Fruit fly (Drosophila melanogaster) whole organism, pupa: ENCODE data around the gene CG7246.

Source experiments
- CG12605 ChIP-seq: fragments of 200-800 bp; sonication (Bioruptor generic); IDR thresholded peaks from 2 replicates; pipeline ENCODE4 v1.3.6; 2022; ENCODE audit warnings: missing biosample characterization, missing genetic modification characterization
- CG13204 ChIP-seq: fragments of 200-800 bp; sonication (Bioruptor generic); optimal IDR thresholded peaks from 2 replicates; lab custom pipeline; 2018; ENCODE audit warnings: missing biosample characterization, mild to moderate bottlenecking, missing genetic modification characterization, moderate library complexity
- CG14655 ChIP-seq: fragments of 200-800 bp; sonication (Bioruptor generic); optimal IDR thresholded peaks from 3 replicates; lab custom pipeline; 2017; ENCODE audit warnings: mild to moderate bottlenecking, missing biosample characterization, missing genetic modification reagents, missing genetic modification characterization
- CG32121 ChIP-seq: fragments of 200-800 bp; sonication (Bioruptor generic); IDR thresholded peaks from 2 replicates; pipeline ENCODE4 v1.3.6; 2022; ENCODE audit warnings: missing biosample characterization, missing genetic modification characterization
- CG34367 ChIP-seq: fragments of 200-800 bp; sonication (Bioruptor generic); optimal IDR thresholded peaks from 2 replicates; lab custom pipeline; 2018; ENCODE audit warnings: missing biosample characterization, mild to moderate bottlenecking, missing genetic modification characterization
- CG4496 ChIP-seq: fragments of 200-800 bp; sonication (Bioruptor generic); IDR thresholded peaks from 3 replicates; pipeline ENCODE4 v1.3.6; 2022; ENCODE audit warnings: missing biosample characterization, missing genetic modification characterization
- CG9948 ChIP-seq: fragments of 200-800 bp; sonication (Bioruptor generic); optimal IDR thresholded peaks from 2 replicates; lab custom pipeline; 2018; ENCODE audit warnings: missing biosample characterization, mild to moderate bottlenecking, missing genetic modification characterization, moderate library complexity
- D1 ChIP-seq: fragments of 200-800 bp; sonication (Bioruptor generic); optimal IDR thresholded peaks from 2 replicates; lab custom pipeline; 2018; ENCODE audit warnings: missing biosample characterization, mild to moderate bottlenecking, missing genetic modification characterization, moderate library complexity
- EcR ChIP-seq: fragments of 200-800 bp; sonication (Bioruptor generic); optimal IDR thresholded peaks from 3 replicates; lab custom pipeline; 2019; ENCODE audit warnings: missing biosample characterization, missing genetic modification characterization, mild to moderate bottlenecking, moderate library complexity, missing genetic modification reagents
- Ets98B ChIP-seq: fragments of 200-800 bp; sonication (Bioruptor generic); IDR thresholded peaks from 2 replicates; pipeline ENCODE4 v1.3.6; 2022; ENCODE audit warnings: missing biosample characterization, missing genetic modification characterization
- Pif1B ChIP-seq: fragments of 200-800 bp; sonication (Bioruptor generic); optimal IDR thresholded peaks from 3 replicates; lab custom pipeline; 2016; ENCODE audit warnings: missing biosample characterization, missing genetic modification characterization
- Snoo ChIP-seq: fragments of 200-800 bp; sonication (Bioruptor generic); optimal IDR thresholded peaks from 3 replicates; lab custom pipeline; 2017; ENCODE audit warnings: missing biosample characterization, mild to moderate bottlenecking, missing genetic modification characterization, inconsistent platforms
- fd96Ca ChIP-seq: fragments of 200-800 bp; sonication (Bioruptor generic); IDR thresholded peaks from 3 replicates; pipeline ENCODE4 v1.3.6; 2022; ENCODE audit warnings: missing biosample characterization, missing genetic modification characterization
- rn ChIP-seq: fragments of 200-800 bp; sonication (Bioruptor generic); IDR thresholded peaks from 2 replicates; pipeline ENCODE4 v1.3.6; 2022; ENCODE audit warnings: missing biosample characterization, missing genetic modification characterization

- TF ChIP-seq Snoo (no peak), fd96Ca (GFP tag; lab: Robert Waterston, UW) (no peak), EcR (GFP tag; lab: Kevin White, UChicago) (no peak), CG12605 (GFP tag; lab: Robert Waterston, UW) (no peak), CG32121 (GFP tag; lab: Robert Waterston, UW) (no peak), CG34367 (tag; lab: Kevin White, UChicago) (no peak), CG9948 (tag; lab: Kevin White, UChicago) (no peak), CG4496 (GFP tag; lab: Robert Waterston, UW) (no peak), Ets98B (GFP tag; lab: Robert Waterston, UW) (no peak), rn (GFP tag; lab: Robert Waterston, UW) (no peak), CG13204 (GFP tag; lab: Kevin White, UChicago) (no peak), CG14655 (GFP tag; lab: Kevin White, UChicago) (no peak), Pif1B (GFP tag; lab: Kevin White, UChicago) (no peak), D1 (no peak)
Observed at dm6 chrX:9044857-9045256, 36.0 kb downstream of the CG7246 start.
